Fruit fly (Drosophila melanogaster) whole organism, wandering third instar larva: ENCODE data around the gene mthl5.

Experiments used
- CG32264 ChIP-seq: fragments of 200-800 bp; sonication (Bioruptor generic); optimal IDR thresholded peaks from 2 replicates; lab custom pipeline; 2016; ENCODE audit warnings: missing biosample characterization, missing genetic modification characterization
- Vsx2 ChIP-seq: fragments of 200-300, 225-300 bp; sonication (Bioruptor generic); optimal IDR thresholded peaks from 2 replicates; lab custom pipeline; 2018; ENCODE audit warnings: missing biosample characterization, missing genetic modification characterization; ENCODE audit not compliant: partially characterized antibody
- foxo ChIP-seq, 2 experiments: fragments of 200-800 bp; sonication (Bioruptor generic); optimal IDR thresholded peaks; 2 replicates in 1 of 2; 3 replicates in 1 of 2; lab custom pipeline; 2016 to 2017; ENCODE audit warnings: missing biosample characterization in 2 of 2, missing genetic modification characterization in 2 of 2
- lola ChIP-seq: fragments of >200 bp; optimal IDR thresholded peaks from 2 replicates; lab custom pipeline; 2017; ENCODE audit warnings: missing biosample characterization, missing genetic modification characterization
- psq ChIP-seq: fragments of 200-800 bp; sonication (Bioruptor generic); optimal IDR thresholded peaks from 3 replicates; lab custom pipeline; 2017; ENCODE audit warnings: missing biosample characterization, mild to moderate bottlenecking, missing genetic modification characterization, moderate library complexity
- tai ChIP-seq: sonication (Bioruptor generic); optimal IDR thresholded peaks from 2 replicates; lab custom pipeline; 2016; ENCODE audit warnings: missing biosample characterization, missing genetic modification characterization

DNA sequence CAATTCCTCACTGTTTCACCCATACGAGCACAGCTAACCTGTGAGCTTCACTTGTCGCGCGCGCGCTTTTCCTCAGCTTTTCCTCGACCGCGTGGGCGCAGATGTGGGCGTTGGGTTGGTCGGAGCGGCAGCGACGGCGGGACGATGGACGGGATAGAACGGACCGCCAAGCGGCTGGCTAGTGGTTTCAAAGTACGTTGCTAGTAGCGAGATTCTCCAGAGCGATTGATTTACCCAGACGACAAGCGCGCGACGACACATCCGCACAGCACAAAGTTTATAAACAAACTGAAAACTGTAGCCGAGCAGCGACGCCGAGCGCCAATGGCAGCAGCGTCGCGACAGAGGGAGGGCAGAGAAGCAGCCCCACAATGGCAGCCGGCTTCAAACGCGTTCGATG is 17.8 kb downstream of the mthl5 start, which contains the start of gene CG6959:
- no peak for TF ChIP-seq foxo (GFP tag; optimal IDR thresholded peaks at IDR 0.05; lab: Kevin White, UChicago)
- no peak for TF ChIP-seq lola (GFP tag; lab: Kevin White, UChicago)
- no peak for TF ChIP-seq CG32264 (GFP tag; lab: Kevin White, UChicago)
- no peak for TF ChIP-seq tai
- no peak for TF ChIP-seq Vsx2
- no peak for TF ChIP-seq psq (GFP tag; lab: Kevin White, UChicago)
